Worm (Caenorhabditis elegans) whole organism, mixed stage, embryonic: Measurements from ENCODE around the gene F48G7.12.

Experiments
- ceh-39 ChIP-seq: fragments of 150-350 bp; optimal IDR thresholded peaks from 2 replicates; lab custom pipeline; 2014; ENCODE audit warnings: missing biosample characterization, missing genetic modification characterization
- mep-1 ChIP-seq: fragments of 150-350 bp; optimal IDR thresholded peaks from 2 replicates; lab custom pipeline; 2017; ENCODE audit warnings: missing biosample characterization, missing genetic modification reagents, missing genetic modification characterization, inconsistent platforms

ce11 chrV:627585-627984, 18.4 kb downstream of the F48G7.12 start, which contains the start of gene F48G7.8:
- TF ChIP-seq mep-1 (tag; lab: Kevin White, UChicago) (no peak), ceh-39 (no peak)
